Fruit fly (Drosophila melanogaster) whole organism, embryonic: Measurements from ENCODE around the gene CG5447.
A peak's percentile ranks its signal among the peaks of the same experiment; 100 is the strongest.

ENCODE experiments used
- Ada2b ChIP-seq: fragments of 200-800 bp; sonication (Bioruptor generic); IDR thresholded peaks from 2 replicates; pipeline ENCODE4 v1.3.6; 2022; ENCODE audit warnings: missing biosample characterization, missing genetic modification characterization
- Asciz ChIP-seq: fragments of 200-800 bp; sonication (Bioruptor generic); optimal IDR thresholded peaks from 2 replicates; lab custom pipeline; 2017; ENCODE audit warnings: missing biosample characterization, mild to moderate bottlenecking, missing genetic modification characterization, missing genetic modification reagents
- Atf6 ChIP-seq: fragments of 200-800 bp; sonication (Bioruptor generic); IDR thresholded peaks from 2 replicates; pipeline ENCODE4 v1.3.6; 2022; ENCODE audit warnings: missing biosample characterization, missing genetic modification characterization
- BtbVII ChIP-seq: fragments of 200-800 bp; sonication (Bioruptor generic); optimal IDR thresholded peaks from 3 replicates; lab custom pipeline; 2017; ENCODE audit warnings: missing biosample characterization, mild to moderate bottlenecking, missing genetic modification characterization
- CG10543 ChIP-seq: fragments of 200-800 bp; sonication (Bioruptor generic); optimal IDR thresholded peaks from 3 replicates; lab custom pipeline; 2017; ENCODE audit warnings: missing biosample characterization, mild to moderate bottlenecking, missing genetic modification characterization, moderate library complexity
- CG13894 ChIP-seq: fragments of 200-800 bp; sonication (Bioruptor generic); optimal IDR thresholded peaks from 3 replicates; lab custom pipeline; 2018; ENCODE audit warnings: missing biosample characterization, mild to moderate bottlenecking, missing genetic modification characterization, moderate library complexity
- CG15269 ChIP-seq: fragments of 200-800 bp; sonication (Bioruptor generic); optimal IDR thresholded peaks from 2 replicates; lab custom pipeline; 2018; ENCODE audit warnings: missing biosample characterization, mild to moderate bottlenecking, missing genetic modification characterization, moderate library complexity
- CG1647 ChIP-seq: fragments of 200-800 bp; sonication (Bioruptor generic); optimal IDR thresholded peaks from 3 replicates; lab custom pipeline; 2016; ENCODE audit warnings: missing biosample characterization, missing genetic modification characterization
- CG16813 ChIP-seq: fragments of 200-800 bp; sonication (Bioruptor generic); IDR thresholded peaks from 3 replicates; pipeline ENCODE4 v1.3.6; 2022; ENCODE audit warnings: missing biosample characterization, missing genetic modification characterization; ENCODE audit not compliant: partially characterized antibody
- CG17802 ChIP-seq: fragments of 200-800 bp; sonication (Bioruptor generic); optimal IDR thresholded peaks from 2 replicates; lab custom pipeline; 2018; ENCODE audit warnings: missing biosample characterization, mild to moderate bottlenecking, missing genetic modification characterization, moderate library complexity
- CG1792 ChIP-seq: fragments of 200-800 bp; sonication (Bioruptor generic); optimal IDR thresholded peaks from 2 replicates; lab custom pipeline; 2016; ENCODE audit warnings: missing biosample characterization, missing genetic modification characterization
- CG2116 ChIP-seq: fragments of 200-800 bp; sonication (Bioruptor generic); optimal IDR thresholded peaks from 3 replicates; lab custom pipeline; 2018; ENCODE audit warnings: missing biosample characterization, mild to moderate bottlenecking, missing genetic modification characterization
- CG2678 ChIP-seq: fragments of 200-800 bp; sonication (Bioruptor generic); optimal IDR thresholded peaks from 3 replicates; lab custom pipeline; 2019; ENCODE audit warnings: missing biosample characterization, mild to moderate bottlenecking, missing genetic modification characterization, moderate library complexity
- CG32532 ChIP-seq: fragments of 200-800 bp; sonication (Bioruptor generic); IDR thresholded peaks from 2 replicates; pipeline ENCODE4 v1.3.6; 2022; ENCODE audit warnings: missing biosample characterization, missing genetic modification characterization
- CG3281 ChIP-seq: fragments of 200-800 bp; sonication (Bioruptor generic); optimal IDR thresholded peaks from 3 replicates; lab custom pipeline; 2017; ENCODE audit warnings: missing biosample characterization, mild to moderate bottlenecking, missing genetic modification characterization
- CG33213 ChIP-seq: fragments of 200-800 bp; sonication (Bioruptor generic); optimal IDR thresholded peaks from 3 replicates; lab custom pipeline; 2016; ENCODE audit warnings: missing biosample characterization, missing genetic modification characterization
- CG34224 ChIP-seq: fragments of 200-800 bp; sonication (Bioruptor generic); IDR thresholded peaks from 3 replicates; pipeline ENCODE4 v1.3.6; 2022; ENCODE audit warnings: missing biosample characterization, missing genetic modification characterization; ENCODE audit not compliant: partially characterized antibody
- CG7357 ChIP-seq: fragments of 200-800 bp; sonication (Bioruptor generic); IDR thresholded peaks from 3 replicates; pipeline ENCODE4 v1.3.6; 2022; ENCODE audit warnings: missing biosample characterization, missing genetic modification characterization
- CG8281 ChIP-seq: fragments of 200-800 bp; sonication (Bioruptor generic); optimal IDR thresholded peaks from 2 replicates; lab custom pipeline; 2018; ENCODE audit warnings: missing biosample characterization, mild to moderate bottlenecking, missing genetic modification characterization, moderate library complexity
- CG9932 ChIP-seq: fragments of 200-800 bp; sonication (Bioruptor generic); IDR thresholded peaks from 2 replicates; pipeline ENCODE4 v1.3.6; 2022; ENCODE audit warnings: missing biosample characterization, missing genetic modification characterization
- Dek ChIP-seq: fragments of 200-800 bp; sonication (Bioruptor generic); optimal IDR thresholded peaks from 3 replicates; lab custom pipeline; 2019; ENCODE audit warnings: missing biosample characterization, mild to moderate bottlenecking, missing genetic modification characterization, moderate library complexity
- Fer3 ChIP-seq: fragments of 200-800 bp; sonication (Bioruptor generic); optimal IDR thresholded peaks from 2 replicates; lab custom pipeline; 2018; ENCODE audit warnings: missing biosample characterization, mild to moderate bottlenecking, missing genetic modification characterization, moderate library complexity
- HHEX ChIP-seq: fragments of 200-800 bp; sonication (Bioruptor generic); optimal IDR thresholded peaks from 3 replicates; lab custom pipeline; 2017; ENCODE audit warnings: missing biosample characterization, mild to moderate bottlenecking, missing genetic modification characterization, missing genetic modification reagents
- Hmr ChIP-seq: fragments of 200-800 bp; sonication (Bioruptor generic); optimal IDR thresholded peaks from 3 replicates; lab custom pipeline; 2017; ENCODE audit warnings: mild to moderate bottlenecking, missing biosample characterization, missing genetic modification reagents, missing genetic modification characterization
- NK7.1 ChIP-seq: fragments of 200-800 bp; sonication (Bioruptor generic); optimal IDR thresholded peaks from 3 replicates; lab custom pipeline; 2016; ENCODE audit warnings: missing biosample characterization, missing genetic modification characterization
- Oli ChIP-seq: fragments of 200-800 bp; sonication (Bioruptor generic); optimal IDR thresholded peaks from 2 replicates; lab custom pipeline; 2018; ENCODE audit warnings: missing biosample characterization, mild to moderate bottlenecking, missing genetic modification characterization, moderate library complexity
- Sry-β ChIP-seq: fragments of 200-800 bp; sonication (Bioruptor generic); optimal IDR thresholded peaks from 2 replicates; lab custom pipeline; 2018; ENCODE audit warnings: missing biosample characterization, mild to moderate bottlenecking, missing genetic modification characterization, moderate library complexity
- Stat92E ChIP-seq, 3 experiments: fragments of >200 bp in 2 of 3; fragments of 200-800 bp in 1 of 3; sonication (Bioruptor generic) in 1 of 3; optimal IDR thresholded peaks; 2 replicates each; lab custom pipeline; 2017 to 2019; ENCODE audit warnings: missing biosample characterization in 3 of 3, missing genetic modification characterization in 3 of 3, mild to moderate bottlenecking in 1 of 3, moderate library complexity in 1 of 3
- Usf ChIP-seq: fragments of 200-800 bp; sonication (Bioruptor generic); optimal IDR thresholded peaks from 2 replicates; lab custom pipeline; 2017; ENCODE audit warnings: missing genotype, missing biosample characterization, missing genetic modification characterization
- dmrt11E ChIP-seq: fragments of 200-800 bp; sonication (Bioruptor generic); optimal IDR thresholded peaks from 3 replicates; lab custom pipeline; 2018; ENCODE audit warnings: missing biosample characterization, mild to moderate bottlenecking, missing genetic modification characterization, moderate library complexity
- dysf ChIP-seq: fragments of 200-800 bp; sonication (Bioruptor generic); IDR thresholded peaks from 3 replicates; pipeline ENCODE4 v1.3.6; 2022; ENCODE audit warnings: missing biosample characterization, missing genetic modification characterization
- ind ChIP-seq: fragments of 200-800 bp; sonication (Bioruptor generic); optimal IDR thresholded peaks from 3 replicates; lab custom pipeline; 2016; ENCODE audit warnings: missing biosample characterization, missing genetic modification characterization
- jigr1 ChIP-seq: fragments of 200-800 bp; sonication (Bioruptor generic); IDR thresholded peaks from 3 replicates; pipeline ENCODE4 v1.3.6; 2022; ENCODE audit warnings: missing biosample characterization, missing genetic modification characterization
- kni ChIP-seq: fragments of 200-800 bp; sonication (Bioruptor generic); optimal IDR thresholded peaks from 3 replicates; lab custom pipeline; 2017; ENCODE audit warnings: mild to moderate bottlenecking, missing biosample characterization, missing genetic modification reagents, missing genetic modification characterization
- nau ChIP-seq: fragments of 200-800 bp; sonication (Bioruptor generic); optimal IDR thresholded peaks from 3 replicates; lab custom pipeline; 2017; ENCODE audit warnings: missing biosample characterization, mild to moderate bottlenecking, missing genetic modification characterization, missing genetic modification reagents
- repo ChIP-seq: fragments of 200-800 bp; sonication (Bioruptor generic); optimal IDR thresholded peaks from 2 replicates; lab custom pipeline; 2016; ENCODE audit warnings: missing biosample characterization, missing genetic modification characterization
- row ChIP-seq: fragments of 200-800 bp; sonication (Bioruptor generic); IDR thresholded peaks from 3 replicates; pipeline ENCODE4 v1.3.6; 2022; ENCODE audit warnings: missing biosample characterization, missing genetic modification characterization
- scrt ChIP-seq: fragments of 200-800 bp; sonication (Bioruptor generic); optimal IDR thresholded peaks from 2 replicates; lab custom pipeline; 2018; ENCODE audit warnings: missing biosample characterization, mild to moderate bottlenecking, missing genetic modification characterization, moderate library complexity
- sqz ChIP-seq: fragments of 200-800 bp; sonication (Bioruptor generic); optimal IDR thresholded peaks from 3 replicates; lab custom pipeline; 2018; ENCODE audit warnings: missing biosample characterization, mild to moderate bottlenecking, missing genetic modification characterization
- zfh1 ChIP-seq: fragments of 200-800 bp; sonication (Bioruptor generic); IDR thresholded peaks from 3 replicates; pipeline ENCODE4 v1.3.6; 2022; ENCODE audit warnings: missing biosample characterization, missing genetic modification characterization

CG5447 gene

dm6 chr3R:26462173-26462959, 10.0 kb downstream of the CG5447 start (continued):
- TF ChIP-seq dmrt11E (tag; lab: Kevin White, UChicago) (no peak), CG15269 (peak; percentile 39), CG2116 (GFP tag; lab: Kevin White, UChicago) (no peak), CG16813 (no peak), Atf6 (GFP tag; lab: Robert Waterston, UW) (0 out of 2 replicates have a peak, but pooled peaks have one; percentile 32), Usf (GFP tag; lab: Kevin White, UChicago) (no peak), NK7.1 (GFP tag; lab: Kevin White, UChicago) (no peak), CG3281 (peak; percentile 47), repo (no peak), Asciz (GFP tag; lab: Kevin White, UChicago) (peak; percentile 26), CG17802 (no peak), Hmr (GFP tag; lab: Kevin White, UChicago) (peak; percentile 30), CG9932 (GFP tag; lab: Robert Waterston, UW) (0 out of 2 replicates have a peak, but pooled peaks have one; percentile 45), dysf (GFP tag; lab: Robert Waterston, UW) (peak; percentile 52; the same call in 2 of the 3 replicates), CG1792 (GFP tag; lab: Kevin White, UChicago) (no peak), CG7357 (GFP tag; lab: Robert Waterston, UW) (no peak), CG33213 (GFP tag; lab: Kevin White, UChicago) (no peak), jigr1 (GFP tag; lab: Robert Waterston, UW) (no peak), zfh1 (GFP tag; lab: Robert Waterston, UW) (peak; percentile 21; the same call in 1 of the 3 replicates), CG34224 (GFP tag; lab: Robert Waterston, UW) (0 out of 3 replicates have a peak, but pooled peaks have one; percentile 15), Fer3 (tag; lab: Kevin White, UChicago) (peak; percentile 33), Sry-β (GFP tag; lab: Kevin White, UChicago) (no peak), kni (no peak), CG8281 (no peak), scrt (GFP tag; lab: Kevin White, UChicago) (no peak), nau (GFP tag; lab: Kevin White, UChicago) (peak; percentile 7), Oli (peak; percentile 18), sqz (no peak), CG2678 (tag; lab: Kevin White, UChicago) (peak; percentile 61), CG32532 (peak; percentile 64; the same call in 1 of the 2 replicates), CG13894 (tag; lab: Kevin White, UChicago) (peak; percentile 46), row (peak; percentile 55; the same call in 2 of the 3 replicates), HHEX (peak; percentile 35), CG1647 (GFP tag; lab: Kevin White, UChicago) (no peak), CG10543 (peak; percentile 26), Stat92E (GFP tag; optimal IDR thresholded peaks at IDR 0.05; lab: Kevin White, UChicago) (no peak), ind (peak; percentile 35), Dek (tag; lab: Kevin White, UChicago) (no peak), BtbVII (GFP tag; lab: Kevin White, UChicago) (no peak), Ada2b (GFP tag; lab: Robert Waterston, UW) (0 out of 2 replicates have a peak, but pooled peaks have one; percentile 15)
